Fruit fly (Drosophila melanogaster): Measurements from ENCODE around the gene HP1e.
A peak's percentile ranks its signal among the peaks of the same experiment; 100 is the strongest.

DNA sequence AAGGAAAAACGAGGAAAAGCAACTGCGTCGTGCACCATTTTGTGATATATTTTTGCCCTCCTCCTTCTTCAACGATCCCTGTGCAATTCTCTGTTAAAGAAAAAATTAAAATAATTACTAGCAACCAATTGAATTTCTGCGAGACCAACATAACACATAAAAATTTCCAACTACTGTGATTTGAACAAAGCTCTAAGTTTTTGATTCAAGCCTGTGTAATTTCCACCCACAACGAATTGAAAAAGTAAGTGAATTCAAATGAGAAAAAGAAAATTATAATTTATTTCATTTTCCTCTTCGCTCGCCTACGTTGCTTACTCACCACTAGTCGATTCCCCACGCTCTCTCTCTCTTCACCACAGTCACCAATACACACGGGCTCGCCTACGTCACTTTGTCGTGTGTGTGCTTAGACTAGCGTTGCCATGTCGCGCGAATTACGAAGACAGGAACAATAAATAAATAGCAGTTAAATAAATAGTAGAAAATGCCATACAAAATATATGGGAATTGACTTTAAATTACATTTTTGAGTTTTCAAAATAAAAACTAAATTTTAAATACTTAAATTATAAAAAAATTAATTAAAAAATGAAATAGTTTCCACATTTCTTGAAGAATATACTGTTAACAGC, 20.8 kb downstream of the HP1e start:
- peak in 1 of 2 experiments; percentile 52 for TF ChIP-seq ss (GFP tag; optimal IDR thresholded peaks at IDR 0.05)
- peak; percentile 61; the same call in 2 of the 3 replicates for TF ChIP-seq eg (GFP tag; IDR thresholded peaks at IDR 0.05)
- TF ChIP-seq CG16779 (tag; optimal IDR thresholded peaks at IDR 0.05) = peak; percentile 32
- no peak for TF ChIP-seq net (GFP tag; optimal IDR thresholded peaks at IDR 0.05)
- no peak for TF ChIP-seq CG11902 (GFP tag; optimal IDR thresholded peaks at IDR 0.05)
- TF ChIP-seq topi (GFP tag; optimal IDR thresholded peaks at IDR 0.05) = peak; percentile 5
- peak; percentile 5 for TF ChIP-seq esn (GFP tag; optimal IDR thresholded peaks at IDR 0.05)
- peak; percentile 49 for TF ChIP-seq CG6854 (GFP tag; optimal IDR thresholded peaks at IDR 0.05)
- no peak for TF ChIP-seq fd59A (GFP tag; optimal IDR thresholded peaks at IDR 0.05)
- peak; percentile 57; the same call in 2 of the 3 replicates for TF ChIP-seq CG6163 (GFP tag; IDR thresholded peaks at IDR 0.05)
- peak; percentile 45 for TF ChIP-seq CG9139 (GFP tag; optimal IDR thresholded peaks at IDR 0.05)
- TF ChIP-seq Blimp-1 (GFP tag; optimal IDR thresholded peaks at IDR 0.05) = peak; percentile 22
